Fruit fly (Drosophila melanogaster): Measurements from ENCODE around the gene viaf.

viaf gene

DNA sequence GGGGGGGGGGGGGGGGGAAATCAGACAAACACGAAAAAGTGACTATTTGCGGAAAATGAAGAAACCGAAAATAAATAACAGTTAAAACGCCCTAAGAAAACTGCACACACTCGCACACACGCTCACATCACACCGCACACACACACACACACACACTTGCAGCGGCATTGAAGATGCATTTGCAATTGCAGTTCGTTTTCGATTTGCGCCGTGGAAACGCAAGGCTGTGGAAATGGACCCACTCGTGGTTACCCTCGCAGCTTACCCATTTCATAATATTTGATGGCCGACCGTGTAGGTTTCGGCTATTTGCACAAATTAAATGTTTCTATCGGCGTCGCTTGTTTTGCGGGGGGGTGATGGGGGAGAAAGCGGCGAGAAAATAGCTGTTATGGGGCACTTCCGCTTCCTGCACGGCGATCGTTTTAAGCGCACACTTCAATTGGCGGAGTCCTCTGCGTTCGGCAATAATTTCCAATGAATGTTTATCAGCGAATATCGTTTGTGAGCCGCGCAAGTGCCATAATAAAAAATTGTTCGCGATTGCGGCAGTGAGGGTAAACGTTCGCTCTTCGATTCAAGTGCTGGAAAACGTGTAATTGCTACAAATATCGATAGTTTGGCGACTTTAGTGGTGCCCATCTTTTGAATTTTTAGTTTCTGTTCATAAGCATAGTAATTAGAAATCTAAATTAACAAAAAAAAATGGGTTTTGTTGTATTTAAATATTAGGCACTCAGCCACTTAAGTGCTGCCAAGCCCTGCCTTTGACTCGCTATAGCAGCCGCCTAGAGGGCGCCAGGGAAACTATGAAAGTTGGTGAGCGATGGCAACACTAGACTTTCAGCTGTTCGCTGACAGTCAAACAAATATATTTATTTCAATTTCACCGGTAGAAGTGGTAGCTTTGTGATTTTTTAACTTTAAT lies 9.6 kb upstream of the viaf start, which contains the start of the genes Pop2 and CG6928 (continued):
- TF ChIP-seq CG17912 (GFP tag; optimal IDR thresholded peaks at IDR 0.05) = no peak
- peak; percentile 61 for TF ChIP-seq CG7839 (tag; optimal IDR thresholded peaks at IDR 0.05)
- peak; percentile 49; the same call in 1 of the 2 replicates for TF ChIP-seq CG4730 (GFP tag; IDR thresholded peaks at IDR 0.05)
- TF ChIP-seq en (GFP tag; optimal IDR thresholded peaks at IDR 0.05) = no peak
- TF ChIP-seq CG11093 (GFP tag; IDR thresholded peaks at IDR 0.05) = peak; percentile 48; the same call in 2 of the 3 replicates
- TF ChIP-seq nom (GFP tag; optimal IDR thresholded peaks at IDR 0.05) = no peak
- peak; percentile 70 for TF ChIP-seq HmgD (GFP tag; optimal IDR thresholded peaks at IDR 0.05)
- no peak for TF ChIP-seq onecut (GFP tag; IDR thresholded peaks at IDR 0.05)
- TF ChIP-seq CG10431 (GFP tag; optimal IDR thresholded peaks at IDR 0.05) = no peak
- peak; percentile 83 for TF ChIP-seq ci (GFP tag; IDR thresholded peaks at IDR 0.05)
- peak; percentile 83 for TF ChIP-seq amos (GFP tag; IDR thresholded peaks at IDR 0.05; ENCODE audit: partially characterized antibody)
- TF ChIP-seq CG10979 (tag; optimal IDR thresholded peaks at IDR 0.05) = peak; percentile 51
- peak; percentile 57 for TF ChIP-seq CG17802 (tag; optimal IDR thresholded peaks at IDR 0.05)
- TF ChIP-seq CG1233 (GFP tag; optimal IDR thresholded peaks at IDR 0.05) = peak; percentile 50
- peak; percentile 89 for TF ChIP-seq Scr (GFP tag; IDR thresholded peaks at IDR 0.05; ENCODE audit: partially characterized antibody)
- peak; percentile 60 for TF ChIP-seq Side (GFP tag; optimal IDR thresholded peaks at IDR 0.05)
- peak; percentile 62 for TF ChIP-seq CG17186 (GFP tag; optimal IDR thresholded peaks at IDR 0.05)
- TF ChIP-seq CG33213 (GFP tag; optimal IDR thresholded peaks at IDR 0.05) = peak; percentile 85
- peak; percentile 73 for TF ChIP-seq CG15601 (tag; optimal IDR thresholded peaks at IDR 0.05)
- peak; percentile 92 for TF ChIP-seq hbn (GFP tag; IDR thresholded peaks at IDR 0.05; ENCODE audit: partially characterized antibody)
- TF ChIP-seq D (optimal IDR thresholded peaks at IDR 0.05) = no peak
- TF ChIP-seq D (GFP tag; optimal IDR thresholded peaks at IDR 0.05) = no peak
- peak; percentile 94 for TF ChIP-seq CG3847 (GFP tag; IDR thresholded peaks at IDR 0.05)
- no peak for TF ChIP-seq z (GFP tag; IDR thresholded peaks at IDR 0.05)
- peak; percentile 63 for TF ChIP-seq CG13123 (GFP tag; optimal IDR thresholded peaks at IDR 0.05)
- peak; percentile 83 for TF ChIP-seq Dip3 (GFP tag; optimal IDR thresholded peaks at IDR 0.05)
- no peak for TF ChIP-seq CG4360 (GFP tag; IDR thresholded peaks at IDR 0.05)
- TF ChIP-seq CG43689 (GFP tag; IDR thresholded peaks at IDR 0.05) = no peak
- TF ChIP-seq br (optimal IDR thresholded peaks at IDR 0.05) = no peak
- peak; percentile 72 for TF ChIP-seq CG32772 (GFP tag; IDR thresholded peaks at IDR 0.05)
- peak; percentile 58 for TF ChIP-seq CG17829 (tag; optimal IDR thresholded peaks at IDR 0.05)
- TF ChIP-seq CG11247 (GFP tag; IDR thresholded peaks at IDR 0.05) = peak; percentile 65; the same call in 1 of the 2 replicates
- peak; percentile 75 for TF ChIP-seq CG32532 (GFP tag; IDR thresholded peaks at IDR 0.05)
- TF ChIP-seq CG4282 (GFP tag; optimal IDR thresholded peaks at IDR 0.05) = peak; percentile 89
- peak; percentile 79 for TF ChIP-seq E2f2 (GFP tag; IDR thresholded peaks at IDR 0.05)
- TF ChIP-seq CG4404 (GFP tag; IDR thresholded peaks at IDR 0.05) = peak; percentile 42; the same call in 1 of the 2 replicates
- TF ChIP-seq lilli (GFP tag; optimal IDR thresholded peaks at IDR 0.05) = peak; percentile 87
- peak; percentile 48 for TF ChIP-seq psq (GFP tag; optimal IDR thresholded peaks at IDR 0.05)
- peak; percentile 48 for TF ChIP-seq Ssrp (tag; optimal IDR thresholded peaks at IDR 0.05)
- no peak for TF ChIP-seq fru (optimal IDR thresholded peaks at IDR 0.05)
- no peak for TF ChIP-seq Poxn (GFP tag; IDR thresholded peaks at IDR 0.05)
- peak; percentile 25 for TF ChIP-seq Sry-β (GFP tag; optimal IDR thresholded peaks at IDR 0.05)
- peak; percentile 81 for TF ChIP-seq CoRest (tag; optimal IDR thresholded peaks at IDR 0.05)
- peak; percentile 83 for TF ChIP-seq Bteb2 (GFP tag; optimal IDR thresholded peaks at IDR 0.05)
- TF ChIP-seq seq (GFP tag; IDR thresholded peaks at IDR 0.05) = peak; percentile 58; the same call in 1 of the 2 replicates
- no peak for TF ChIP-seq CG1832 (GFP tag; optimal IDR thresholded peaks at IDR 0.05)
- peak; percentile 2 for TF ChIP-seq Meics (GFP tag; optimal IDR thresholded peaks at IDR 0.05)
- TF ChIP-seq p53 (GFP tag; optimal IDR thresholded peaks at IDR 0.05) = peak; percentile 68
- TF ChIP-seq lab (GFP tag; optimal IDR thresholded peaks at IDR 0.05) = peak; percentile 79

Measured in whole organism, embryonic.